Worm (Caenorhabditis elegans) whole organism, L4/young adult: Measurements from ENCODE around the gene C47G2.4.

Experiments
- W03F9.2 ChIP-seq: fragments of 150-350 bp; optimal IDR thresholded peaks from 2 replicates; lab custom pipeline; 2014; ENCODE audit warnings: missing biosample characterization, missing genetic modification characterization
- dao-5 ChIP-seq: sonication (generic microtip); optimal IDR thresholded peaks from 2 replicates; lab custom pipeline; 2016; ENCODE audit warnings: missing genotype, missing genetic modification characterization, moderate library complexity, missing compliant biosample characterization
- him-1 ChIP-seq: sonication (generic microtip); optimal IDR thresholded peaks from 2 replicates; lab custom pipeline; 2016; ENCODE audit warnings: missing genotype, missing genetic modification reagents, missing genetic modification characterization, missing compliant biosample characterization

- TF ChIP-seq dao-5: no peak
- TF ChIP-seq him-1 (tag; lab: Kevin White, UChicago): no peak
- no peak for TF ChIP-seq W03F9.2 (tag; lab: Kevin White, UChicago)
These were observed 42.8 kb upstream of the C47G2.4 start for ce11 chrII:11336163-11336562.
